Comparison of ENCODE assay signal across 2 fruit fly cellular contexts in genomic region chr2L:13640502-13640949, dm6.
TF ChIP-seq lines count a peak whose summit lies in the region.

No protein-coding gene starts in this region.

TF ChIP-seq in whole organism, adult, 20 proteins besides CTCF, POLR2A, EP300 and RAD21 (continued from another document):
- TF ChIP-seq bab1 (GFP tag; optimal IDR thresholded peaks at IDR 0.05; lab: Kevin White, UChicago): peak; percentile 34

TF ChIP-seq in whole organism, embryonic, 481 proteins besides CTCF, POLR2A, EP300 and RAD21 (continued from another document):
- TF ChIP-seq YL-1 (GFP tag; optimal IDR thresholded peaks at IDR 0.05; lab: Kevin White, UChicago) (peak; percentile 65), Fer2 (tag; optimal IDR thresholded peaks at IDR 0.05; lab: Kevin White, UChicago) (no peak), tx (GFP tag; optimal IDR thresholded peaks at IDR 0.05; lab: Kevin White, UChicago) (no peak), repo (GFP tag; optimal IDR thresholded peaks at IDR 0.05; lab: Kevin White, UChicago) (no peak), CG6254 (GFP tag; optimal IDR thresholded peaks at IDR 0.05; lab: Kevin White, UChicago) (peak; percentile 3), klu (GFP tag; IDR thresholded peaks at IDR 0.05; lab: Robert Waterston, UW) (no peak), Sry-β (GFP tag; optimal IDR thresholded peaks at IDR 0.05; lab: Kevin White, UChicago) (no peak), CG8388 (GFP tag; optimal IDR thresholded peaks at IDR 0.05; lab: Kevin White, UChicago) (no peak), vfl (GFP tag; optimal IDR thresholded peaks at IDR 0.05; lab: Kevin White, UChicago) (no peak), CG17328 (GFP tag; IDR thresholded peaks at IDR 0.05; lab: Robert Waterston, UW) (no peak), insv (GFP tag; optimal IDR thresholded peaks at IDR 0.05; lab: Kevin White, UChicago) (no peak), ewg (GFP tag; optimal IDR thresholded peaks at IDR 0.05; lab: Kevin White, UChicago) (peak; percentile 97), sens-2 (GFP tag; IDR thresholded peaks at IDR 0.05; lab: Robert Waterston, UW) (no peak), CG15479 (GFP tag; optimal IDR thresholded peaks at IDR 0.05; lab: Kevin White, UChicago) (peak; percentile 37), CG1602 (GFP tag; optimal IDR thresholded peaks at IDR 0.05; lab: Kevin White, UChicago) (no peak), zen2 (GFP tag; IDR thresholded peaks at IDR 0.05; lab: Robert Waterston, UW; ENCODE audit: partially characterized antibody) (no peak), CG32767 (GFP tag; IDR thresholded peaks at IDR 0.05; lab: Robert Waterston, UW) (peak; percentile 25; the same call in 1 of the 2 replicates), CG5180 (GFP tag; optimal IDR thresholded peaks at IDR 0.05; lab: Kevin White, UChicago) (peak; percentile 71), usp (GFP tag; optimal IDR thresholded peaks at IDR 0.05; lab: Kevin White, UChicago) (no peak), Side (GFP tag; optimal IDR thresholded peaks at IDR 0.05; lab: Kevin White, UChicago) (no peak), unc-4 (GFP tag; IDR thresholded peaks at IDR 0.05; lab: Robert Waterston, UW; ENCODE audit: partially characterized antibody) (no peak), ind (GFP tag; optimal IDR thresholded peaks at IDR 0.05; lab: Kevin White, UChicago) (no peak), sima (GFP tag; optimal IDR thresholded peaks at IDR 0.05; lab: Kevin White, UChicago) (no peak), CG17186 (GFP tag; optimal IDR thresholded peaks at IDR 0.05; lab: Kevin White, UChicago) (no peak), sisA (GFP tag; IDR thresholded peaks at IDR 0.05; lab: Robert Waterston, UW) (no peak), Dfd (GFP tag; optimal IDR thresholded peaks at IDR 0.05; lab: Kevin White, UChicago) (no peak), Awh (GFP tag; IDR thresholded peaks at IDR 0.05; lab: Robert Waterston, UW) (no peak), CG18262 (tag; optimal IDR thresholded peaks at IDR 0.05; lab: Kevin White, UChicago) (peak; percentile 93), pnt (GFP tag; optimal IDR thresholded peaks at IDR 0.05; lab: Kevin White, UChicago) (no peak), ham (GFP tag; IDR thresholded peaks at IDR 0.05; lab: Robert Waterston, UW) (no peak), fd3F (GFP tag; optimal IDR thresholded peaks at IDR 0.05; lab: Kevin White, UChicago) (no peak), z (GFP tag; IDR thresholded peaks at IDR 0.05; lab: Robert Waterston, UW) (no peak), CG11695 (GFP tag; IDR thresholded peaks at IDR 0.05; lab: Robert Waterston, UW) (no peak), sim (GFP tag; IDR thresholded peaks at IDR 0.05; lab: Robert Waterston, UW) (no peak), gfzf (GFP tag; optimal IDR thresholded peaks at IDR 0.05; lab: Kevin White, UChicago) (no peak), stwl (tag; optimal IDR thresholded peaks at IDR 0.05; lab: Kevin White, UChicago) (peak; percentile 6), CG7372 (GFP tag; IDR thresholded peaks at IDR 0.05; lab: Robert Waterston, UW) (no peak), ttk (GFP tag; IDR thresholded peaks at IDR 0.05; lab: Robert Waterston, UW) (no peak), CG43689 (GFP tag; IDR thresholded peaks at IDR 0.05; lab: Robert Waterston, UW) (no peak), CG10321 (GFP tag; IDR thresholded peaks at IDR 0.05; lab: Robert Waterston, UW) (peak; percentile 94), ro (GFP tag; IDR thresholded peaks at IDR 0.05; lab: Robert Waterston, UW) (no peak), Lim3 (GFP tag; IDR thresholded peaks at IDR 0.05; lab: Robert Waterston, UW) (no peak), Usf (GFP tag; optimal IDR thresholded peaks at IDR 0.05; lab: Kevin White, UChicago) (no peak), onecut (GFP tag; IDR thresholded peaks at IDR 0.05; lab: Robert Waterston, UW) (peak; percentile 10; the same call in 1 of the 2 replicates), CG2678 (tag; optimal IDR thresholded peaks at IDR 0.05; lab: Kevin White, UChicago) (no peak), CG4617 (GFP tag; optimal IDR thresholded peaks at IDR 0.05; lab: Kevin White, UChicago; ENCODE audit: borderline replicate concordance) (peak; percentile 38), pan (optimal IDR thresholded peaks at IDR 0.05; lab: Kevin White, UChicago) (no peak), pan (GFP tag; optimal IDR thresholded peaks at IDR 0.05 in 1 of 2, IDR thresholded peaks at IDR 0.05 in 1 of 2) (peak in 1 of 2 experiments; percentile 30), scrt (GFP tag; optimal IDR thresholded peaks at IDR 0.05; lab: Kevin White, UChicago) (peak; percentile 100), Pdp1 (GFP tag; optimal IDR thresholded peaks at IDR 0.05; lab: Kevin White, UChicago) (no peak), CG7987 (GFP tag; optimal IDR thresholded peaks at IDR 0.05; lab: Kevin White, UChicago) (no peak), CG1603 (tag; optimal IDR thresholded peaks at IDR 0.05; lab: Kevin White, UChicago) (no peak), vvl (GFP tag; IDR thresholded peaks at IDR 0.05; lab: Robert Waterston, UW) (peak; percentile 22; the same call in 1 of the 2 replicates), dati (GFP tag; IDR thresholded peaks at IDR 0.05; lab: Robert Waterston, UW) (no peak), Xrp1 (GFP tag; IDR thresholded peaks at IDR 0.05; lab: Robert Waterston, UW) (0 out of 2 replicates have a peak, but pooled peaks have one; percentile 15), pros (GFP tag; optimal IDR thresholded peaks at IDR 0.05; lab: Kevin White, UChicago) (no peak)
